Worm (Caenorhabditis elegans) whole organism, L1 larva: Measurements from ENCODE around the gene E02H9.13.

Source experiments
- C16A3.4 ChIP-seq: fragments of 150-350 bp; optimal IDR thresholded peaks from 2 replicates; lab custom pipeline; 2014; ENCODE audit warnings: missing biosample characterization, missing genetic modification characterization
- F16B12.6 ChIP-seq: fragments of 150-350 bp; optimal IDR thresholded peaks from 2 replicates; lab custom pipeline; 2014; ENCODE audit warnings: missing biosample characterization, missing genetic modification characterization
- aha-1 ChIP-seq: fragments of 150-350 bp; optimal IDR thresholded peaks from 2 replicates; lab custom pipeline; 2014; ENCODE audit warnings: missing biosample characterization, missing genetic modification characterization
- alr-1 ChIP-seq: fragments of 200-800 bp; sonication (Bioruptor generic); optimal IDR thresholded peaks from 2 replicates; lab custom pipeline; 2018; ENCODE audit warnings: borderline replicate concordance, mild to moderate bottlenecking, missing genetic modification characterization, missing compliant biosample characterization
- ama-1 ChIP-seq: fragments of 150-350 bp; optimal IDR thresholded peaks from 2 replicates; lab custom pipeline; 2014
- blmp-1 ChIP-seq: fragments of 150-350 bp; optimal IDR thresholded peaks from 2 replicates; lab custom pipeline; 2014; ENCODE audit warnings: missing biosample characterization, missing genetic modification characterization
- ceh-8 ChIP-seq: fragments of 200-800 bp; sonication (Bioruptor generic); optimal IDR thresholded peaks from 2 replicates; lab custom pipeline; 2018; ENCODE audit warnings: mild to moderate bottlenecking, missing genetic modification characterization, moderate library complexity, missing compliant biosample characterization
- ceh-82 ChIP-seq, 3 experiments: fragments of 150-350 bp in 1 of 3; sonication (generic microtip) in 2 of 3; optimal IDR thresholded peaks; 2 replicates each; lab custom pipeline; 2014 to 2017; ENCODE audit warnings: missing biosample characterization in 3 of 3, missing genetic modification characterization in 3 of 3
- ceh-90 ChIP-seq: sonication (generic microtip); optimal IDR thresholded peaks from 2 replicates; lab custom pipeline; 2016; ENCODE audit warnings: missing genetic modification characterization, missing compliant biosample characterization
- ces-1 ChIP-seq: fragments of 150-350 bp; optimal IDR thresholded peaks from 2 replicates; lab custom pipeline; 2014; ENCODE audit warnings: missing biosample characterization, missing genetic modification reagents, missing genetic modification characterization
- efl-1 ChIP-seq, 4 experiments: fragments of 150-350 bp; optimal IDR thresholded peaks in 3 of 4; peaks in 1 of 4; 1 replicate in 1 of 4; 2 replicates in 3 of 4; lab custom pipeline; 2014; ENCODE audit warnings: missing biosample characterization in 2 of 4, missing genetic modification characterization in 2 of 4, missing genetic modification reagents in 2 of 4
- efl-3 ChIP-seq: fragments of 200-800 bp; sonication (Bioruptor generic); optimal IDR thresholded peaks from 2 replicates; lab custom pipeline; 2018; ENCODE audit warnings: mild to moderate bottlenecking, missing genetic modification characterization, missing compliant biosample characterization
- egl-27 ChIP-seq, 2 experiments: fragments of 150-350 bp in 1 of 2; sonication (generic microtip); optimal IDR thresholded peaks; 3 replicates each; lab custom pipeline; 2017 to 2018; ENCODE audit warnings: missing biosample characterization in 2 of 2, missing genetic modification characterization in 2 of 2, missing genetic modification reagents in 2 of 2
- ets-5 ChIP-seq: fragments of 200-800 bp; sonication (Bioruptor generic); IDR thresholded peaks from 2 replicates; pipeline ENCODE4 v1.3.6; 2022; ENCODE audit warnings: missing genetic modification characterization, missing compliant biosample characterization
- fkh-10 ChIP-seq: sonication (generic microtip); optimal IDR thresholded peaks from 2 replicates; lab custom pipeline; 2017; ENCODE audit warnings: missing biosample characterization, missing genetic modification reagents, missing genetic modification characterization
- fkh-8 ChIP-seq: sonication (generic microtip); optimal IDR thresholded peaks from 2 replicates; lab custom pipeline; 2016; ENCODE audit warnings: mild to moderate bottlenecking, missing genetic modification characterization, missing compliant biosample characterization
- fos-1 ChIP-seq: fragments of 150-350 bp; optimal IDR thresholded peaks from 2 replicates; lab custom pipeline; 2014; ENCODE audit warnings: missing biosample characterization, missing genetic modification characterization
- hlh-17 ChIP-seq: fragments of 200-800 bp; sonication (Bioruptor generic); optimal IDR thresholded peaks from 2 replicates; lab custom pipeline; 2018; ENCODE audit warnings: missing genetic modification characterization, mild to moderate bottlenecking, missing compliant biosample characterization, moderate library complexity, borderline replicate concordance
- hlh-4 ChIP-seq: sonication (generic microtip); optimal IDR thresholded peaks from 2 replicates; lab custom pipeline; 2016; ENCODE audit warnings: mild to moderate bottlenecking, missing genetic modification characterization, missing compliant biosample characterization
- irx-1 ChIP-seq: sonication (generic microtip); optimal IDR thresholded peaks from 2 replicates; lab custom pipeline; 2016; ENCODE audit warnings: missing genetic modification characterization, missing compliant biosample characterization
- isw-1 ChIP-seq: fragments of 200-800 bp; sonication (Bioruptor generic); IDR thresholded peaks from 2 replicates; pipeline ENCODE4 v1.3.6; 2022; ENCODE audit warnings: missing genetic modification characterization, missing compliant biosample characterization
- jun-1 ChIP-seq: fragments of 150-350 bp; optimal IDR thresholded peaks from 2 replicates; lab custom pipeline; 2014; ENCODE audit warnings: missing biosample characterization, missing genetic modification reagents, missing genetic modification characterization
- lin-13 ChIP-seq: fragments of 150-350 bp; optimal IDR thresholded peaks from 2 replicates; lab custom pipeline; 2014; ENCODE audit warnings: missing biosample characterization, missing genetic modification reagents, missing genetic modification characterization
- lin-15B ChIP-seq: fragments of 150-350 bp; sonication (generic microtip); optimal IDR thresholded peaks from 3 replicates; lab custom pipeline; 2014; ENCODE audit warnings: missing biosample characterization, missing genetic modification characterization
- lin-39 ChIP-seq: fragments of 150-350 bp; optimal IDR thresholded peaks from 2 replicates; lab custom pipeline; 2014; ENCODE audit warnings: missing biosample characterization, missing genetic modification reagents, missing genetic modification characterization
- lir-3 ChIP-seq: sonication (generic microtip); optimal IDR thresholded peaks from 2 replicates; lab custom pipeline; 2016; ENCODE audit warnings: mild to moderate bottlenecking, missing genetic modification characterization, moderate library complexity, missing compliant biosample characterization; ENCODE audit not compliant: poor library complexity
- mab-9 ChIP-seq: fragments of 200-800 bp; sonication (Bioruptor generic); IDR thresholded peaks from 2 replicates; pipeline ENCODE4 v1.3.6; 2022; ENCODE audit warnings: missing genetic modification reagents, missing genetic modification characterization, missing compliant biosample characterization
- mef-2 ChIP-seq: fragments of 150-350 bp; optimal IDR thresholded peaks from 2 replicates; lab custom pipeline; 2014; ENCODE audit warnings: missing biosample characterization, missing genetic modification characterization
- nhr-11 ChIP-seq: fragments of 150-350 bp; optimal IDR thresholded peaks from 2 replicates; lab custom pipeline; 2014; ENCODE audit warnings: missing biosample characterization, missing genetic modification characterization
- nhr-12 ChIP-seq: sonication (generic microtip); optimal IDR thresholded peaks from 2 replicates; lab custom pipeline; 2017; ENCODE audit warnings: missing biosample characterization, missing genetic modification characterization
- nhr-28 ChIP-seq: fragments of 150-350 bp; optimal IDR thresholded peaks from 2 replicates; lab custom pipeline; 2014; ENCODE audit warnings: missing biosample characterization, missing genetic modification characterization
- nhr-76 ChIP-seq: sonication (generic microtip); optimal IDR thresholded peaks from 2 replicates; lab custom pipeline; 2017; ENCODE audit warnings: missing biosample characterization, missing genetic modification characterization
- nhr-85 ChIP-seq: sonication (generic microtip); peaks from one replicate; lab custom pipeline; 2016; ENCODE audit warnings: missing genetic modification characterization, inconsistent platforms, missing compliant biosample characterization
- sup-37 ChIP-seq: fragments of 200-800 bp; sonication (Bioruptor generic); optimal IDR thresholded peaks from 2 replicates; lab custom pipeline; 2018; ENCODE audit warnings: mild to moderate bottlenecking, missing genetic modification characterization, missing compliant biosample characterization
- swsn-7 ChIP-seq: sonication (generic microtip); optimal IDR thresholded peaks from 2 replicates; lab custom pipeline; 2016; ENCODE audit warnings: missing genetic modification characterization, missing compliant biosample characterization
- tbx-2 ChIP-seq: sonication (generic microtip); optimal IDR thresholded peaks from 2 replicates; lab custom pipeline; 2016; ENCODE audit warnings: missing genetic modification characterization, missing compliant biosample characterization
- unc-130 ChIP-seq: fragments of 150-350 bp; optimal IDR thresholded peaks from 2 replicates; lab custom pipeline; 2017; ENCODE audit warnings: missing biosample characterization, missing genetic modification characterization, inconsistent platforms
- unc-30 ChIP-seq: sonication (generic microtip); optimal IDR thresholded peaks from 2 replicates; lab custom pipeline; 2017; ENCODE audit warnings: missing biosample characterization, missing genetic modification characterization
- unc-62 ChIP-seq: fragments of 150-350 bp; optimal IDR thresholded peaks from 2 replicates; lab custom pipeline; 2014; ENCODE audit warnings: missing biosample characterization, missing genetic modification reagents, missing genetic modification characterization
- unc-98 ChIP-seq: fragments of 200-800 bp; sonication (Bioruptor generic); IDR thresholded peaks from 2 replicates; pipeline ENCODE4 v1.3.6; 2022; ENCODE audit warnings: missing genetic modification characterization, missing compliant biosample characterization
- zip-4 ChIP-seq: fragments of 200-800 bp; sonication (Bioruptor generic); optimal IDR thresholded peaks from 2 replicates; lab custom pipeline; 2018; ENCODE audit warnings: mild to moderate bottlenecking, missing genetic modification characterization, moderate library complexity, missing compliant biosample characterization

E02H9.13 gene

DNA sequence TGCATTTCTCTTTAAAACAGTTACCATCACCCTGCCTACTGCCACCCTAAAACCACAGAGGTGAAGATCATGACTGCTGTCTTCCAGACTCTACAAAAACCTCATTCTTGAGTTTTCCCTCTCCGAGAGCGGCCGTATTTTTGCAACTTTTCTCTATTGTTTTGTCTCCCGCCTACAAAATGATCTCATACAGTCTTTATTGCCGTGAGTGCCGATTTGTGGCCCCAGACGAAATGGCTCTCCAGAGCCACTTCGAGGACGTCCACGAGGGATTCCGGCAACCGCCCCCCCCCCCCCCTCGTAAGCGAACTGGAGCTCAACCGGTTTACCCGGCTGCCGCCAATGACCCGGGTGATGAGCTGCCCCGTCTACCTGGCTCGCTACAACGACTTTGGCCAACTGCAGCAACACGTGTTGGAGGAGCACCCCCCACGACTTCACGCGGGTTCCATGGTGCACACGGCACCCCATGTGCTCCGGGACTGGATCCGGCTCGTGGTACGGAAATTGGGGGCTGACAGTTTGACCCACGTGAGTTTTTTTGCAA lies 13.7 kb downstream of the E02H9.13 start:
- no peak for TF ChIP-seq ceh-90 (tag; lab: Kevin White, UChicago)
- TF ChIP-seq ceh-8 (GFP tag; lab: Kevin White, UChicago): peak; percentile 54

DNA sequence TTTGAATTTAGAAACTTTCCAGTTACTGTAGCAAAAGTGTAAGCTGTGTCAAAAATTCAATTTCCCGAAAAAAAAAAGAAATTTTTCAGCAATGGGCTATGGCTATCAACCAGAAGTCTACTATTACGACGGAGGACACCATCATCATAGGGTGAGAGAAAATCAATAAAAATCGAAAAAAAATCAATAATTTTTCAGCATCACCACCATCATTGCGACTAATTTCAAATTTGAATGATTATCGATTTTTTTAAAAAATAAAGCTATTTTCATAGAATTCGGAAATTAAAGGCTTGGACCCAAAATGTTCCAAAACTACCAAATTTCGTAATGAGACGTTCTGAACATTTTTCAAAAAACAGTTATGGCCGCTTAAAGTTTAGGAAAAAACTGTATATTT lies 14.9 kb downstream of the E02H9.13 start:
- TF ChIP-seq nhr-28 (tag; lab: Kevin White, UChicago): no peak
- TF ChIP-seq hlh-17 (GFP tag; lab: Kevin White, UChicago): no peak
- TF ChIP-seq ceh-90 (tag; lab: Kevin White, UChicago): no peak
- TF ChIP-seq lin-15B (tag; lab: Kevin White, UChicago): no peak
- TF ChIP-seq unc-62: no peak
- TF ChIP-seq nhr-76 (tag; lab: Kevin White, UChicago): no peak
- no peak for TF ChIP-seq jun-1 (tag; lab: Kevin White, UChicago)
- no peak for TF ChIP-seq ceh-8 (GFP tag; lab: Kevin White, UChicago)
- TF ChIP-seq ceh-82 (tag; optimal IDR thresholded peaks at IDR 0.05; lab: Kevin White, UChicago): no peak
- no peak for TF ChIP-seq lin-39 (tag; lab: Kevin White, UChicago)
- no peak for TF ChIP-seq fkh-10 (GFP tag; lab: Kevin White, UChicago)
- no peak for TF ChIP-seq hlh-4 (tag; lab: Kevin White, UChicago)
- TF ChIP-seq F16B12.6 (tag; lab: Kevin White, UChicago): no peak
- no peak for TF ChIP-seq ets-5 (GFP tag; lab: Robert Waterston, UW)

DNA sequence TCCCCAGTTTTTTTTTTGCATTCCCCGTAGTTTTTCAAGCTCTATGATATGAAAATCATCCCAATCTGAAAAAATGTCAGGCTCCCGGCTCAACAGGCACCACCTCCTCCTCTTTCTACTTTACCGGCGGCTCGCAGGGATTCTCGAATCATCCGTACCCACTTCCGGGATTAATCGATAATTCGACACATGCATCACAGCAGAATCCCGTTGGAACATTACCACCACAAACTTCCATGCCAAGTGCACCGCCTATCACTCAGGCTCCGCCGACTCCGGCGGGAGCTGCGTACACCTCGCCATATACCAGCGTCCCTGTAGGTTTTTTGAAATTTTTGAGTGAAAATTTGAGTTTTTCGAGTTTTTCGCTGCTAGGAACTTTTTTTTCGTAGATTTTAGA lies 17.3 kb downstream of the E02H9.13 start:
- TF ChIP-seq lin-39 (tag; lab: Kevin White, UChicago): no peak
- TF ChIP-seq C16A3.4: no peak
- TF ChIP-seq ces-1 (GFP tag; lab: Kevin White, UChicago): no peak
- TF ChIP-seq unc-30: no peak
- TF ChIP-seq lir-3: no peak
- no peak for TF ChIP-seq sup-37 (GFP tag; lab: Kevin White, UChicago)
- no peak for TF ChIP-seq egl-27 (tag; optimal IDR thresholded peaks at IDR 0.05; lab: Kevin White, UChicago)
- no peak for TF ChIP-seq ama-1
- no peak for TF ChIP-seq mab-9 (GFP tag; lab: Robert Waterston, UW)
- TF ChIP-seq nhr-85 (tag; lab: Kevin White, UChicago): no peak
- no peak for TF ChIP-seq unc-62

DNA sequence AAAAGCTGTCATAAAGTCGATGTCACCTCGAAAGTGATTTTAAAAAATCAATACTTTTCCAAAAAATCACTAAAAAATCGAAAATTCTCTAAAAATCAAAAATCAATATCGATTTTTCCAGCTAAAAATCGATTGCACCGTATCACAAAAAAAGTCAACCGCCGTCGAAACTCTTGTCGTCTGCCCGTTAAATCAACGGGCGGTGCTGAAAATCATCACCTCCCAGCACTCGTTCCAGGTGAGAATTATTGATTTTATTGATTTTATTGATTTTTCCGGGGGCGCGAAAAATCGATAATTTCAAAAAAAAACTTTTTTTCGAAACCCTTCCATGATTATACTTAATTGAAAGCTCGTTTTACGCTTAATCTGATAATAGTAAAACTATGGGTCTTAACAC lies 19.0 kb downstream of the E02H9.13 start:
- TF ChIP-seq efl-1 (optimal IDR thresholded peaks at IDR 0.05; lab: Kevin White, UChicago) (no peak), efl-1 (GFP tag; optimal IDR thresholded peaks at IDR 0.05 in 1 of 2; lab: Kevin White, UChicago) (peak in 1 of 2 experiments; percentile 62), hlh-4 (tag; lab: Kevin White, UChicago) (no peak), C16A3.4 (no peak)

DNA sequence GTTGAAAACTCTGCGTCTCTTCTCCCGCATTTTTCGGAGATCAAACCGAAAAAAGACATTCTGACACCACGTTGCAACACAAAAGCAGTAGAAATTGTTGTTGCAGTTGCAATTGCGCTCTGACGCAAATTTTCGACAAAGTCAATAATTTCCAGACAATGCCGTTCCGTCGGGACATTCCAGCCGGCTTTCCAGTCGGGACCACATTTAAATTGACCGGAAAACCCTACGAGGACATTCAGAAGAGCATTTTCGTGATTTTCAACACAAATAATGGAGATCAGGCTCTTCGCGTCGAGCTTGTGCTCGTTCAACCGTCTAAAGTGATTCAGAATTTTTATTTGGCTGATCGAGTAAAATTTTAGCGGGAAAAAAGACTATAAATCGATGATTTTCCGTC lies 19.6 kb downstream of the E02H9.13 start:
- TF ChIP-seq fkh-8 (tag; lab: Kevin White, UChicago) (no peak), efl-1 (optimal IDR thresholded peaks at IDR 0.05; lab: Kevin White, UChicago) (no peak), efl-1 (GFP tag; optimal IDR thresholded peaks at IDR 0.05 in 1 of 2; lab: Kevin White, UChicago) (peak in 1 of 2 experiments; percentile 90)

DNA sequence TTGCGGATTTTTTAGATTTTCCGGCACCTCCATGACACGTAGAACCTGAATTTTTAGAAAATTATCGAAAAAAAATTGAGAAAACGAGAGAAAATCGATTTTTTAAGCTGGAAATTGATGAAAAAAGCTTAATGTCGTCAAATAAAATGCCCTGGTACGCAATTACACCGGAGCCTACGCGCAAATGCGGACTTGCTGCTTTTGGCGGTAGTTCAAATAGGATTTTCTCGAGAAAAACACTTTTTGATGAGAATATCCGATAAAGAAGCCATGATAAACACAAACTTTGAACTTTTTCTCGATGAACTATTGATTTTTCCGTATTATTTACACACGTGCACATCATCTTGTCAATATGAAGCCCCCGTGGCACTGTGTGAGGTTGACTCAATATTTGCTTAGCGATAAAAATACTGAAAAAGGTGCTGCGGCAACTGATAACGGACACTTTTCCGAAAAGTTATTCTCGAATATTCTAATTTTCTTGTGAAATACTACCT lies 20.3 kb downstream of the E02H9.13 start, which contains the start of the genes W04B5.5 and W04B5.3:
W04B5.5 (minus strand) TSS at position 51 of the 500 bp plus-strand sequence.
W04B5.3 (plus strand) TSS at position 356 of the 500 bp plus-strand sequence.
- TF ChIP-seq ama-1: no peak
- TF ChIP-seq irx-1 (tag; lab: Kevin White, UChicago): peak; percentile 54
- TF ChIP-seq nhr-85 (tag; lab: Kevin White, UChicago): peak; percentile 16
- peak; percentile 21 for TF ChIP-seq jun-1 (tag; lab: Kevin White, UChicago)
- peak; percentile 17 for TF ChIP-seq fos-1 (tag; lab: Kevin White, UChicago)
- peak; percentile 56 for TF ChIP-seq lin-13 (GFP tag; lab: Kevin White, UChicago)
- TF ChIP-seq unc-98: 0 out of 2 replicates have a peak, but pooled peaks have one; percentile 22
- TF ChIP-seq unc-130 (tag; lab: Kevin White, UChicago): peak; percentile 33
- TF ChIP-seq nhr-11 (tag; lab: Kevin White, UChicago): no peak
- peak; percentile 45 for TF ChIP-seq swsn-7 (tag; lab: Kevin White, UChicago)
- TF ChIP-seq hlh-4 (tag; lab: Kevin White, UChicago): no peak
- no peak for TF ChIP-seq nhr-12 (tag; lab: Kevin White, UChicago)
- TF ChIP-seq nhr-28 (tag; lab: Kevin White, UChicago): no peak
- TF ChIP-seq mef-2 (tag; lab: Kevin White, UChicago): no peak
- TF ChIP-seq tbx-2 (tag; lab: Kevin White, UChicago): peak; percentile 74
- no peak for TF ChIP-seq zip-4 (GFP tag; lab: Kevin White, UChicago)
- TF ChIP-seq ces-1 (GFP tag; lab: Kevin White, UChicago): no peak
- no peak for TF ChIP-seq unc-30
- TF ChIP-seq C16A3.4: peak; percentile 30
- peak; percentile 60 for TF ChIP-seq isw-1 (GFP tag; lab: Robert Waterston, UW)
- TF ChIP-seq alr-1 (tag; lab: Kevin White, UChicago): no peak
- no peak for TF ChIP-seq aha-1
- no peak for TF ChIP-seq efl-3 (GFP tag; lab: Kevin White, UChicago)
- peak; percentile 31 for TF ChIP-seq blmp-1 (tag; lab: Kevin White, UChicago)
